Worm (Caenorhabditis elegans) whole organism, mixed stage, embryonic: ENCODE measurements around the gene acr-14.

Experiments
- M03D4.4 ChIP-seq: sonication (generic microtip); optimal IDR thresholded peaks from 2 replicates; lab custom pipeline; 2017; ENCODE audit warnings: mild to moderate bottlenecking, missing genetic modification characterization, missing compliant biosample characterization
- bed-3 ChIP-seq: fragments of 200-800 bp; sonication (Bioruptor generic); optimal IDR thresholded peaks from 3 replicates; lab custom pipeline; 2018; ENCODE audit warnings: mild to moderate bottlenecking, missing genetic modification characterization, moderate library complexity, missing compliant biosample characterization
- blmp-1 ChIP-seq: fragments of 150-350 bp; optimal IDR thresholded peaks from 2 replicates; lab custom pipeline; 2014; ENCODE audit warnings: missing biosample characterization, missing genetic modification characterization
- ceh-43 ChIP-seq: fragments of 200-800 bp; sonication (Bioruptor generic); optimal IDR thresholded peaks from 2 replicates; lab custom pipeline; 2018; ENCODE audit warnings: mild to moderate bottlenecking, missing genetic modification characterization, moderate library complexity, missing compliant biosample characterization
- ceh-83 ChIP-seq: fragments of 200-800 bp; sonication (Bioruptor generic); optimal IDR thresholded peaks from 2 replicates; lab custom pipeline; 2018; ENCODE audit warnings: mild to moderate bottlenecking, missing genetic modification characterization, missing compliant biosample characterization
- ces-1 ChIP-seq: fragments of 150-350 bp; optimal IDR thresholded peaks from 2 replicates; lab custom pipeline; 2014; ENCODE audit warnings: missing biosample characterization, missing genetic modification reagents, missing genetic modification characterization
- cnd-1 ChIP-seq: fragments of 200-800 bp; sonication (Bioruptor generic); optimal IDR thresholded peaks from 2 replicates; lab custom pipeline; 2018; ENCODE audit warnings: mild to moderate bottlenecking, missing genetic modification characterization, missing compliant biosample characterization
- drap-1 ChIP-seq: fragments of 200-800 bp; sonication (Bioruptor generic); optimal IDR thresholded peaks from 3 replicates; lab custom pipeline; 2018; ENCODE audit warnings: mild to moderate bottlenecking, missing genetic modification characterization, missing compliant biosample characterization
- elt-1 ChIP-seq: sonication (generic microtip); optimal IDR thresholded peaks from 2 replicates; lab custom pipeline; 2017; ENCODE audit warnings: missing genetic modification characterization, mild to moderate bottlenecking, missing compliant biosample characterization, antibody characterized with exemption, moderate library complexity, borderline replicate concordance; ENCODE audit not compliant: insufficient read depth
- elt-3 ChIP-seq: fragments of 150-350 bp; optimal IDR thresholded peaks from 2 replicates; lab custom pipeline; 2014; ENCODE audit warnings: missing biosample characterization, missing genetic modification characterization
- flh-1 ChIP-seq: fragments of 200-800 bp; sonication (Bioruptor generic); optimal IDR thresholded peaks from 2 replicates; lab custom pipeline; 2018; ENCODE audit warnings: mild to moderate bottlenecking, missing genetic modification characterization, moderate library complexity, missing compliant biosample characterization
- ham-2 ChIP-seq: fragments of 200-800 bp; sonication (Bioruptor generic); optimal IDR thresholded peaks from 2 replicates; lab custom pipeline; 2018; ENCODE audit warnings: mild to moderate bottlenecking, missing genetic modification characterization, missing compliant biosample characterization
- hlh-1 ChIP-seq: fragments of 150-350 bp; optimal IDR thresholded peaks from 2 replicates; lab custom pipeline; 2014; ENCODE audit warnings: missing biosample characterization, missing genetic modification reagents, missing genetic modification characterization
- lin-13 ChIP-seq: fragments of 150-350 bp; optimal IDR thresholded peaks from 2 replicates; lab custom pipeline; 2014; ENCODE audit warnings: missing biosample characterization, missing genetic modification characterization
- lin-32 ChIP-seq: fragments of 200-800 bp; sonication (Bioruptor generic); optimal IDR thresholded peaks from 2 replicates; lab custom pipeline; 2018; ENCODE audit warnings: mild to moderate bottlenecking, missing genetic modification characterization, missing compliant biosample characterization
- lsy-2 ChIP-seq: fragments of 150-350 bp; optimal IDR thresholded peaks from 2 replicates; lab custom pipeline; 2014; ENCODE audit warnings: missing biosample characterization, missing genetic modification characterization
- mab-5 ChIP-seq: fragments of 150-350 bp; optimal IDR thresholded peaks from 2 replicates; lab custom pipeline; 2014; ENCODE audit warnings: missing biosample characterization, missing genetic modification characterization
- nhr-28 ChIP-seq: fragments of 150-350 bp; optimal IDR thresholded peaks from 2 replicates; lab custom pipeline; 2014; ENCODE audit warnings: missing biosample characterization, missing genetic modification characterization
- nhr-76 ChIP-seq: sonication (generic microtip); optimal IDR thresholded peaks from 2 replicates; lab custom pipeline; 2017; ENCODE audit warnings: missing biosample characterization, missing genetic modification characterization
- pha-4 ChIP-seq: fragments of 150-350 bp; optimal IDR thresholded peaks from 2 replicates; lab custom pipeline; 2018; ENCODE audit warnings: missing biosample characterization, missing genetic modification reagents, missing genetic modification characterization
- sem-2 ChIP-seq: fragments of 200-800 bp; sonication (Bioruptor generic); optimal IDR thresholded peaks from 2 replicates; lab custom pipeline; 2018; ENCODE audit warnings: mild to moderate bottlenecking, missing genetic modification characterization, missing compliant biosample characterization
- snpc-4 ChIP-seq: fragments of 150-350 bp; optimal IDR thresholded peaks from 2 replicates; lab custom pipeline; 2014; ENCODE audit warnings: missing biosample characterization, missing genetic modification characterization
- sptf-1 ChIP-seq: sonication (generic microtip); optimal IDR thresholded peaks from 2 replicates; lab custom pipeline; 2017; ENCODE audit warnings: mild to moderate bottlenecking, missing genetic modification characterization, moderate library complexity, missing compliant biosample characterization
- tbx-8 ChIP-seq: fragments of 200-800 bp; sonication (Bioruptor generic); optimal IDR thresholded peaks from 2 replicates; lab custom pipeline; 2018; ENCODE audit warnings: mild to moderate bottlenecking, missing genetic modification characterization, moderate library complexity, missing compliant biosample characterization
- unc-120 ChIP-seq: sonication (generic microtip); optimal IDR thresholded peaks from 2 replicates; lab custom pipeline; 2017; ENCODE audit warnings: missing genetic modification characterization, missing compliant biosample characterization; ENCODE audit not compliant: poor library complexity, severe bottlenecking
- unc-39 ChIP-seq: fragments of 150-350 bp; optimal IDR thresholded peaks from 2 replicates; lab custom pipeline; 2014; ENCODE audit warnings: missing biosample characterization, missing genetic modification characterization
- unc-62 ChIP-seq: fragments of 150-350 bp; optimal IDR thresholded peaks from 2 replicates; lab custom pipeline; 2014; ENCODE audit warnings: missing biosample characterization, missing genetic modification reagents, missing genetic modification characterization
- zip-8 ChIP-seq: fragments of 150-350 bp; optimal IDR thresholded peaks from 2 replicates; lab custom pipeline; 2014; ENCODE audit warnings: missing biosample characterization, missing genetic modification characterization
- ztf-11 ChIP-seq: fragments of 150-350 bp; optimal IDR thresholded peaks from 2 replicates; lab custom pipeline; 2014; ENCODE audit warnings: missing biosample characterization, missing genetic modification characterization

acr-14 gene

ce11 chrII:8177095-8177494 is at the start of gene acr-14:
acr-14 (minus strand) TSS chrII:8177195.
- TF ChIP-seq elt-3, result no peak
- no peak for TF ChIP-seq bed-3 (GFP tag; lab: Kevin White, UChicago)
- TF ChIP-seq sem-2 (GFP tag; lab: Kevin White, UChicago), result no peak
- no peak for TF ChIP-seq ces-1
- no peak for TF ChIP-seq mab-5 (tag; lab: Kevin White, UChicago)
- no peak for TF ChIP-seq unc-120 (tag; lab: Kevin White, UChicago)
- TF ChIP-seq unc-62 (GFP tag; lab: Kevin White, UChicago), result no peak
- no peak for TF ChIP-seq sptf-1
- no peak for TF ChIP-seq blmp-1 (tag; lab: Kevin White, UChicago)
- TF ChIP-seq unc-39 (tag; lab: Kevin White, UChicago), result no peak
- no peak for TF ChIP-seq flh-1 (GFP tag; lab: Kevin White, UChicago)

- TF ChIP-seq lin-13 (tag; lab: Kevin White, UChicago) (no peak), tbx-8 (GFP tag; lab: Kevin White, UChicago) (no peak), lsy-2 (tag; lab: Kevin White, UChicago) (no peak), elt-1 (no peak), drap-1 (GFP tag; lab: Kevin White, UChicago) (no peak), sem-2 (GFP tag; lab: Kevin White, UChicago) (no peak), ham-2 (GFP tag; lab: Kevin White, UChicago) (no peak), sptf-1 (no peak)
- TF ChIP-seq, all 35 proteins: peak for 0
These were observed 49.5 kb upstream of the acr-14 start for ce11 chrII:8226475-8226874.

DNA sequence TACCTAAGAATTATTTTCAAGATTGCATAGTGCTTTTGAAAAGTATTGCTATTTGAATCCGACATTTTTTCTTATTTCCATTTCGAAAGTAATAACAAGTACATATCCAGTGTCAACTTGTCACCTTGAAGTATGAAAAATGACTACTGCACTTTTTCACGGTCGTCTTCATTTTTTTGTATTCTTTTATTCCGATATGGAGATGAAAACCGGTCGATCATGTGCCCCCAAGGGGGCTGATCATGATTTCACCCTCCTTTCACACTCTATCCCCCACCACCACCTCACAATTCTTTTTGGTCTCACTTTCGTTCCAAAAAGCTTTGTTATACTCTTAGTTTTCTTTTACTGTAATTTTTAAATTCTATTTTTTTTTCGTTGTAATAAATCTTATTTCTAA is 48.9 kb upstream of the acr-14 start:
- TF ChIP-seq snpc-4 (tag; lab: Kevin White, UChicago), result no peak
- TF ChIP-seq ceh-43 (GFP tag; lab: Kevin White, UChicago), result no peak
- TF ChIP-seq ces-1, result no peak
- TF ChIP-seq mab-5 (tag; lab: Kevin White, UChicago), result no peak
- no peak for TF ChIP-seq flh-1 (GFP tag; lab: Kevin White, UChicago)
- TF ChIP-seq unc-62 (GFP tag; lab: Kevin White, UChicago), result no peak
- no peak for TF ChIP-seq ztf-11 (tag; lab: Kevin White, UChicago)
- TF ChIP-seq nhr-76 (tag; lab: Kevin White, UChicago), result no peak
- no peak for TF ChIP-seq hlh-1 (tag; lab: Kevin White, UChicago)
- TF ChIP-seq lin-13 (tag; lab: Kevin White, UChicago), result no peak
- no peak for TF ChIP-seq M03D4.4
- no peak for TF ChIP-seq lsy-2 (tag; lab: Kevin White, UChicago)
- TF ChIP-seq nhr-28 (tag; lab: Kevin White, UChicago), result no peak
- TF ChIP-seq, all 35 proteins: peak for 0

- no peak for TF ChIP-seq mab-5 (tag; lab: Kevin White, UChicago)
- TF ChIP-seq M03D4.4, result no peak
- no peak for TF ChIP-seq hlh-1 (tag; lab: Kevin White, UChicago)
- no peak for TF ChIP-seq tbx-8 (GFP tag; lab: Kevin White, UChicago)
- no peak for TF ChIP-seq pha-4
- no peak for TF ChIP-seq flh-1 (GFP tag; lab: Kevin White, UChicago)
- no peak for TF ChIP-seq elt-1
- TF ChIP-seq bed-3 (GFP tag; lab: Kevin White, UChicago), result no peak
- TF ChIP-seq ceh-83 (GFP tag; lab: Kevin White, UChicago), result no peak
- TF ChIP-seq cnd-1, result no peak
- TF ChIP-seq unc-39 (tag; lab: Kevin White, UChicago), result no peak
These were observed 48.4 kb upstream of the acr-14 start for ce11 chrII:8225347-8225746.

- TF ChIP-seq lin-32 (no peak), lin-13 (tag; lab: Kevin White, UChicago) (no peak), zip-8 (tag; lab: Kevin White, UChicago) (peak; percentile 60), elt-1 (peak; percentile 36)
- TF ChIP-seq, all 35 proteins: peak for 2
These were observed 47.6 kb upstream of the acr-14 start for ce11 chrII:8224623-8225022.

DNA sequence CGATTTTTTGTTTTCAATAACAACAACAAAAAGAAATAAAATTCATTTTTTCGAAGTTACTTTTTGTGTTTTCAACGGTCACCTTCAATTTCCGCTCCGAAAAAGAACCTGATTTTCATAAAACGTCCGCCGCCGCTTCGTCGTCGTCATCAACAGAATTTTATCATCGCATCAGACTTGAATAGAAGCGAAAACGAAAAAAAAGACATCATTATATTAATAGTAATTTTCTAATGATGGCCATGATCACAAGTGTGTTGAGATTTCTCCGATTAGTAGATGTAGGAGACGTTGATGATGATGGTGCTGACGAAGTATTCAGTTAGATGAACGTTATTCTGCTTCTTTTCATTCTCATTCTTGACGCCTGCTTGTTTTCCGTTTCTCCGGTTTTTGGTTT is 47.0 kb upstream of the acr-14 start:
- TF ChIP-seq nhr-28 (tag; lab: Kevin White, UChicago) (no peak), blmp-1 (tag; lab: Kevin White, UChicago) (no peak), lin-32 (no peak), cnd-1 (no peak), sptf-1 (no peak), flh-1 (GFP tag; lab: Kevin White, UChicago) (no peak), sem-2 (GFP tag; lab: Kevin White, UChicago) (no peak)
